Fruit fly (Drosophila melanogaster): ENCODE measurements around the gene Hmgcl.
A peak's percentile ranks its signal among the peaks of the same experiment; 100 is the strongest.

The Hmgcl gene

dm6 chr2L:6964022-6964434 is 3.9 kb downstream of the Hmgcl start, which contains the start of the genes sip2 and Coprox:
sip2 (minus strand) TSS chr2L:6964074.
Coprox (plus strand) TSS chr2L:6964421.
- TF ChIP-seq kay (GFP tag; ENCODE audit: borderline replicate concordance): no peak
- peak; percentile 75 for TF ChIP-seq CG14711 (tag; optimal IDR thresholded peaks at IDR 0.05)
- TF ChIP-seq cic (GFP tag; optimal IDR thresholded peaks at IDR 0.05): no peak
- peak; percentile 58 for TF ChIP-seq CG7045 (GFP tag; optimal IDR thresholded peaks at IDR 0.05)
- TF ChIP-seq CG12768 (GFP tag; optimal IDR thresholded peaks at IDR 0.05): peak; percentile 26
- TF ChIP-seq Clk (GFP tag; optimal IDR thresholded peaks at IDR 0.05): no peak
- peak; percentile 5 for TF ChIP-seq ovo (GFP tag; optimal IDR thresholded peaks at IDR 0.05)
- peak; percentile 85 for TF ChIP-seq CG7101 (tag; optimal IDR thresholded peaks at IDR 0.05)
- TF ChIP-seq bab1 (GFP tag; optimal IDR thresholded peaks at IDR 0.05): peak; percentile 58
- TF ChIP-seq Crg-1 (GFP tag; optimal IDR thresholded peaks at IDR 0.05): no peak
- TF ChIP-seq tj (GFP tag; optimal IDR thresholded peaks at IDR 0.05): peak; percentile 52
- no peak for TF ChIP-seq CG1620 (GFP tag; optimal IDR thresholded peaks at IDR 0.05)
- peak; percentile 67 for TF ChIP-seq CG11617 (GFP tag; optimal IDR thresholded peaks at IDR 0.05)
- TF ChIP-seq Mnt (GFP tag; optimal IDR thresholded peaks at IDR 0.05): peak; percentile 7
- TF ChIP-seq Hr96 (GFP tag; optimal IDR thresholded peaks at IDR 0.05): no peak
- TF ChIP-seq CG5204 (GFP tag; optimal IDR thresholded peaks at IDR 0.05): no peak
- peak; percentile 79 for TF ChIP-seq CG33017 (tag; optimal IDR thresholded peaks at IDR 0.05)
- no peak for TF ChIP-seq toe (GFP tag; optimal IDR thresholded peaks at IDR 0.05)
- peak; percentile 49 for TF ChIP-seq pad (GFP tag; optimal IDR thresholded peaks at IDR 0.05)
- no peak for TF ChIP-seq cnc (optimal IDR thresholded peaks at IDR 0.05)

dm6 chr2L:6964632-6965031 is 4.5 kb downstream of the Hmgcl start:
- TF ChIP-seq CG7101 (tag; optimal IDR thresholded peaks at IDR 0.05) (no peak), bab1 (GFP tag; optimal IDR thresholded peaks at IDR 0.05) (no peak), toe (GFP tag; optimal IDR thresholded peaks at IDR 0.05) (no peak), cnc (optimal IDR thresholded peaks at IDR 0.05) (no peak), CG7045 (GFP tag; optimal IDR thresholded peaks at IDR 0.05) (no peak), CG5204 (GFP tag; optimal IDR thresholded peaks at IDR 0.05) (no peak), tj (GFP tag; optimal IDR thresholded peaks at IDR 0.05) (no peak), Mnt (GFP tag; optimal IDR thresholded peaks at IDR 0.05) (no peak), ovo (GFP tag; optimal IDR thresholded peaks at IDR 0.05) (no peak), Hr96 (GFP tag; optimal IDR thresholded peaks at IDR 0.05) (no peak), pad (GFP tag; optimal IDR thresholded peaks at IDR 0.05) (no peak), CG12768 (GFP tag; optimal IDR thresholded peaks at IDR 0.05) (no peak), Clk (GFP tag; optimal IDR thresholded peaks at IDR 0.05) (no peak), kay (GFP tag; ENCODE audit: borderline replicate concordance) (no peak), CG33017 (tag; optimal IDR thresholded peaks at IDR 0.05) (no peak), CG1620 (GFP tag; optimal IDR thresholded peaks at IDR 0.05) (no peak)

- no peak for TF ChIP-seq cnc (optimal IDR thresholded peaks at IDR 0.05)
- no peak for TF ChIP-seq Clk (GFP tag; optimal IDR thresholded peaks at IDR 0.05)
- TF ChIP-seq tj (GFP tag; optimal IDR thresholded peaks at IDR 0.05): peak; percentile 4
- no peak for TF ChIP-seq Hr96 (GFP tag; optimal IDR thresholded peaks at IDR 0.05)
- no peak for TF ChIP-seq Crg-1 (GFP tag; optimal IDR thresholded peaks at IDR 0.05)
Measured at dm6 chr2L:6966309-6966708, 6.1 kb downstream of the Hmgcl start.

dm6 chr2L:6967422-6968012 is 7.3 kb downstream of the Hmgcl start, which contains the start of gene Sumo:
Sumo (minus strand) TSS chr2L:6967644.
- TF ChIP-seq ovo (GFP tag; optimal IDR thresholded peaks at IDR 0.05): no peak
- TF ChIP-seq CG1620 (GFP tag; optimal IDR thresholded peaks at IDR 0.05): no peak
- TF ChIP-seq Clk (GFP tag; optimal IDR thresholded peaks at IDR 0.05): peak; percentile 14
- no peak for TF ChIP-seq CG7045 (GFP tag; optimal IDR thresholded peaks at IDR 0.05)
- TF ChIP-seq Hr96 (GFP tag; optimal IDR thresholded peaks at IDR 0.05): peak; percentile 72
- TF ChIP-seq Crg-1 (GFP tag; optimal IDR thresholded peaks at IDR 0.05): no peak
- no peak for TF ChIP-seq CG14711 (tag; optimal IDR thresholded peaks at IDR 0.05)
- TF ChIP-seq CG5204 (GFP tag; optimal IDR thresholded peaks at IDR 0.05): no peak
- peak; percentile 37 for TF ChIP-seq Mnt (GFP tag; optimal IDR thresholded peaks at IDR 0.05)
- TF ChIP-seq CG7101 (tag; optimal IDR thresholded peaks at IDR 0.05): no peak
- TF ChIP-seq pad (GFP tag; optimal IDR thresholded peaks at IDR 0.05): peak; percentile 22
- no peak for TF ChIP-seq CG11617 (GFP tag; optimal IDR thresholded peaks at IDR 0.05)
- no peak for TF ChIP-seq tj (GFP tag; optimal IDR thresholded peaks at IDR 0.05)
- no peak for TF ChIP-seq cnc (optimal IDR thresholded peaks at IDR 0.05)
- TF ChIP-seq CG12768 (GFP tag; optimal IDR thresholded peaks at IDR 0.05): no peak
- peak; percentile 11 for TF ChIP-seq bab1 (GFP tag; optimal IDR thresholded peaks at IDR 0.05)
- TF ChIP-seq CG33017 (tag; optimal IDR thresholded peaks at IDR 0.05): no peak
- TF ChIP-seq cic (GFP tag; optimal IDR thresholded peaks at IDR 0.05): no peak
- no peak for TF ChIP-seq kay (GFP tag; ENCODE audit: borderline replicate concordance)
- no peak for TF ChIP-seq toe (GFP tag; optimal IDR thresholded peaks at IDR 0.05)

DNA sequence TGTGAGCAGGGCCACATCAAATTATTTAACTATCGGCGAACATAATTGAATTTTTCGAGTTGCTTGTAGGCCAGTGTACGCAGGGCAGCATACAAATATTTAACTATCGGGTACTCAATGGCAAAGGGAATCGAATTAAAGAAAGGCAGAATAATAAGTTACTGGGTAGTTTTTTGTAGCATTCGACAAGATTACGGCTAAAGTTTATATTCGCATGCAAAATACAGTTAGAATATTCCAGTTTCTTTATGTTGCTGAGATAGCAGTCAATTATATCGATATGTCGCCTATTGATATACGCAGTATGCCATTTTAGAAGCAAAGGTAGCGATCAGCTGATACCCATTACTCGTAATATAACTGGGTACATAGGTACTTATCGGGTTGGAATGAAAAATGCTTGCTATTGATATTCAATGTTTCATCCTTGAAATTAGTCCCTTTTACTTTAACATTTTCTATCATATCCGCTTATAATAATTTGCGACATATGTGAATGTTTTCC is 7.9 kb downstream of the Hmgcl start:
- TF ChIP-seq CG14711 (tag; optimal IDR thresholded peaks at IDR 0.05) (peak; percentile 2), cnc (optimal IDR thresholded peaks at IDR 0.05) (no peak), Mnt (GFP tag; optimal IDR thresholded peaks at IDR 0.05) (no peak), tj (GFP tag; optimal IDR thresholded peaks at IDR 0.05) (peak; percentile 36), CG33017 (tag; optimal IDR thresholded peaks at IDR 0.05) (peak; percentile 24), bab1 (GFP tag; optimal IDR thresholded peaks at IDR 0.05) (peak; percentile 29), CG11617 (GFP tag; optimal IDR thresholded peaks at IDR 0.05) (peak; percentile 51), pad (GFP tag; optimal IDR thresholded peaks at IDR 0.05) (peak; percentile 40), CG7101 (tag; optimal IDR thresholded peaks at IDR 0.05) (peak; percentile 28)

- TF ChIP-seq CG11617 (GFP tag; optimal IDR thresholded peaks at IDR 0.05) (no peak), cic (GFP tag; optimal IDR thresholded peaks at IDR 0.05) (no peak), CG12768 (GFP tag; optimal IDR thresholded peaks at IDR 0.05) (no peak), Mnt (GFP tag; optimal IDR thresholded peaks at IDR 0.05) (no peak), tj (GFP tag; optimal IDR thresholded peaks at IDR 0.05) (no peak), CG33017 (tag; optimal IDR thresholded peaks at IDR 0.05) (no peak), kay (GFP tag; ENCODE audit: borderline replicate concordance) (no peak), Hr96 (GFP tag; optimal IDR thresholded peaks at IDR 0.05) (no peak), Crg-1 (GFP tag; optimal IDR thresholded peaks at IDR 0.05) (no peak), CG1620 (GFP tag; optimal IDR thresholded peaks at IDR 0.05) (no peak), ovo (GFP tag; optimal IDR thresholded peaks at IDR 0.05) (no peak), CG7101 (tag; optimal IDR thresholded peaks at IDR 0.05) (no peak), CG7045 (GFP tag; optimal IDR thresholded peaks at IDR 0.05) (no peak)
Measured at dm6 chr2L:6970813-6971212, 10.6 kb downstream of the Hmgcl start.
